Worm (Caenorhabditis elegans) whole organism, L4/young adult: Measurements from ENCODE around the gene F20D6.6.

ENCODE experiments used
- W03F9.2 ChIP-seq: fragments of 150-350 bp; optimal IDR thresholded peaks from 2 replicates; lab custom pipeline; 2014; ENCODE audit warnings: missing biosample characterization, missing genetic modification characterization
- dao-5 ChIP-seq: sonication (generic microtip); optimal IDR thresholded peaks from 2 replicates; lab custom pipeline; 2016; ENCODE audit warnings: missing genotype, missing genetic modification characterization, moderate library complexity, missing compliant biosample characterization
- him-1 ChIP-seq: sonication (generic microtip); optimal IDR thresholded peaks from 2 replicates; lab custom pipeline; 2016; ENCODE audit warnings: missing genotype, missing genetic modification reagents, missing genetic modification characterization, missing compliant biosample characterization

The F20D6.6 gene

DNA sequence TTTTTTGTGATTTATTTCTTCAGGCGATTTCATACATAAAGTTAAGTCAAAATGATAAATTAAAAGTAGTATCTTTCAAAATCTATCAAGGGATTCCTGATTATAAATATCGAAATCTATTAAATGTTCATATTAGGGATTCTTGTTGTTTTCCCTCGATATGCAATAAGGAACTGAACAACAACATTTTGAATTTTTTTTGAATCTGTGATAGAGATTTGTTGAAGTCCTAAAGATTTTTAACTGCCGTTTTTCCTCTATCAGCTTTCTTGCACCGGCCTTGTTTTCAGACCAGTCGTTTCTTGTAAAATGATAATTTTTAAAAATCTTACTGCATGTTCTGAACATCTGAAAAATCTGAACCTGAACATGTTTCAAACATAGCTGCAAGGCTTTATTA, 4.0 kb upstream of the F20D6.6 start:
- TF ChIP-seq W03F9.2 (tag; lab: Kevin White, UChicago), result no peak
- TF ChIP-seq dao-5 (tag; lab: Kevin White, UChicago), result no peak
- TF ChIP-seq him-1 (tag; lab: Kevin White, UChicago), result no peak

DNA sequence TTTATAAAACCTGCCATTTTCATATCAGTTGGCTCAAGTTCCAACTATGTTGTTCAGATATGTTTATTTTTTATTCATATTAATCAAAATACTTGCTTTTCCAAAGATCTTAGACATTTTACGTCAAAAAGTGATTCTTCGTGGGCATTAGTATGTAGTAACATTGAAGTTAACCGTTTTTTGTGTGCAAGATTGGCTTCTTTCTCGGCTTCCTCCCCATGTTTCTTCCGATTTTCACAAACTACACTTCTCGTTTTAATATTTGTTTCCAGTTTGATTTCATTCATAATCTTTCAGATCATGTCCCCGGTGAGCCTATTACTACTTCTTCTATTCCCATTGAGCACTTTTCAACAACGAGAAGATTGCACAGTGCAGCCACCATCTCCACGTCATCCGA, 2.3 kb upstream of the F20D6.6 start, which contains the start of gene sul-2:
TSS of gene sul-2 (plus strand) at position 301 of the 400 bp plus-strand sequence.
- TF ChIP-seq W03F9.2 (tag; lab: Kevin White, UChicago) (no peak), him-1 (tag; lab: Kevin White, UChicago) (no peak), dao-5 (tag; lab: Kevin White, UChicago) (no peak)

ce11 chrV:8161699-8162098, 2.0 kb downstream of the F20D6.6 start, which contains the start of gene F20D6.5:
TSS of gene F20D6.5 (plus strand) at chrV:8161957.
- no peak for TF ChIP-seq him-1 (tag; lab: Kevin White, UChicago)

DNA sequence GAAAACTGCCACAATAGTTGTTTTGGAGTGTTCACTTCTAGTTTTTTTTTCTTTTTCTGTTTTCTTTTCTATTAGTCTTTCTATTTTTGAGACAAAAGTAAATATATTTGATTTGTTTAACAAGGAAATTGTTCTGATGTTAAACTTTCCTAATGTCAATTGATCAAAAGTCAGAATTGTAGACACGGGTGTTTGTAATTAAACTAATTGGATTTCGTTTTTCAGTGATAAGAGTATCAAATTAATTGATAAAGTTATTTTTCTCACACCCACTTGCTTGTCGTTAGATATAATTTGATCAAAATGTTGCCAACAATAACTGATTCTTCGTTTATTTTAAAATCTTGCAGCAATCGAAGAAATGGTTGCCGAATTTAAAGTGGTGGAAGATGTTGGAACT, 3.5 kb downstream of the F20D6.6 start:
- TF ChIP-seq dao-5 (tag; lab: Kevin White, UChicago) (no peak), him-1 (tag; lab: Kevin White, UChicago) (no peak), W03F9.2 (tag; lab: Kevin White, UChicago) (no peak)

- TF ChIP-seq W03F9.2 (tag; lab: Kevin White, UChicago) (no peak), dao-5 (tag; lab: Kevin White, UChicago) (no peak), him-1 (tag; lab: Kevin White, UChicago) (no peak)
Measured at ce11 chrV:8168219-8168962, 8.7 kb downstream of the F20D6.6 start, which contains the start of gene F20D6.8. TSS of gene F20D6.8 (minus strand) at chrV:8168269.

ce11 chrV:8169150-8169549, 9.4 kb downstream of the F20D6.6 start:
- no peak for TF ChIP-seq dao-5 (tag; lab: Kevin White, UChicago)

DNA sequence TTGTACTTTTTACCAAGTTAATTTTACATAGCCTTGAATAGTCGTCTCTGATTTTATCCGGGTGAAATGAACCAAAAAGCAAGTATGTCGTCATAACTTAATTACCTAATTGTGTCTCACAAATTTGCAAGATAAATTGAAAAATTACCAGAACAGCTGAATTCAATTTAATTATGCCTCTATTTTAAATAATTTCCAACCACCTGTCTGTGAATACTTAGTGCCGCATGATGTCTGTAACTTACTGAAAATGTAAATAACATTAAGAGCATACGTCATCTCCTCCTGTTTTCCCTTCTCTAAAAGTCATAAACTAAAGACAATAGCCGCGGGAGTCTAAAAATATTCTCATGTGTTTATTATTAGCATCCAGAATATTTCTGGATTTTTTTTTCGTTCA, 10.6 kb downstream of the F20D6.6 start:
- TF ChIP-seq dao-5 (tag; lab: Kevin White, UChicago), result no peak
- no peak for TF ChIP-seq W03F9.2 (tag; lab: Kevin White, UChicago)
- no peak for TF ChIP-seq him-1 (tag; lab: Kevin White, UChicago)

ce11 chrV:8171688-8172087, 12.0 kb downstream of the F20D6.6 start:
- TF ChIP-seq him-1 (tag; lab: Kevin White, UChicago) (no peak), W03F9.2 (tag; lab: Kevin White, UChicago) (no peak), dao-5 (tag; lab: Kevin White, UChicago) (no peak)

DNA sequence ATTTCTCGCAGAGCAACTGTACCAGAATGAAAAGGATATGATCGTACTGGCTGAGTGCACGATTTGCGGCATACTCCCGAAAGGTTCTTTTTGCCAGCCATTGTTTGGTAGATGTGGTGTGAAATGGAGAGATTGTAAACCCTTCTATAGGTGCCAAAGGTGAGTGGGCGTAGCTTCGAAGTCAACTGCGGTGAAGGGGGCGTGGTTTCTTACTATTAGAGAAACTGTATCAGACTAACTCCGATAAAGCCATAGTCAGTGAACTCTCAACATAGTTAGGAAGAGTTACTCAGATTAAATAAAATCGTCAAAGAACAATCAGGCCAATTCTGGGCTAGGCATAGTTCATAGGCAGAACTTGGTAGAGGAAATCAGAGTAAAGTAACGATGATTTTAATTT, 17.6 kb downstream of the F20D6.6 start, which contains the start of gene F20D6.9:
TSS of gene F20D6.9 (minus strand) at position 101 of the 400 bp plus-strand sequence.
- TF ChIP-seq him-1 (tag; lab: Kevin White, UChicago), result no peak
- TF ChIP-seq dao-5 (tag; lab: Kevin White, UChicago), result no peak
- no peak for TF ChIP-seq W03F9.2 (tag; lab: Kevin White, UChicago)

DNA sequence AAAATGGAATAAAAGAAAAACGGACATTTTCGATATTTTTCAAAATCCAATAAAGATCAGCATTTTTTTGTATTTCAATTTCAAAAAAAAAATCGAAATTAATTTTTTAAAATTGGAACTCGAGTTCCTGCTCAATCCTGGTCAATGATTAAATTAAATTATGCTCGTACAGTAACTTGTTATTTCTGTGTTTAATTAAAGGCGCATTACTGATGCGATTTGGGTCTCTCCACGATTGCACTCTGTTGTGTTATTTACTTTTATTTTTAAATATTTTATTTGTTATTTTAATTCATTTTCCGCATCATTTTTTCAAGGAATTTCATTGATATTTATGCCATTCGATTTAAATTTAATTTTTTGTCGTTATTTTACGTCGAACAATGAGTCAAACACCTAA, 18.6 kb downstream of the F20D6.6 start:
- TF ChIP-seq W03F9.2 (tag; lab: Kevin White, UChicago) (no peak), him-1 (tag; lab: Kevin White, UChicago) (no peak), dao-5 (tag; lab: Kevin White, UChicago) (no peak)

DNA sequence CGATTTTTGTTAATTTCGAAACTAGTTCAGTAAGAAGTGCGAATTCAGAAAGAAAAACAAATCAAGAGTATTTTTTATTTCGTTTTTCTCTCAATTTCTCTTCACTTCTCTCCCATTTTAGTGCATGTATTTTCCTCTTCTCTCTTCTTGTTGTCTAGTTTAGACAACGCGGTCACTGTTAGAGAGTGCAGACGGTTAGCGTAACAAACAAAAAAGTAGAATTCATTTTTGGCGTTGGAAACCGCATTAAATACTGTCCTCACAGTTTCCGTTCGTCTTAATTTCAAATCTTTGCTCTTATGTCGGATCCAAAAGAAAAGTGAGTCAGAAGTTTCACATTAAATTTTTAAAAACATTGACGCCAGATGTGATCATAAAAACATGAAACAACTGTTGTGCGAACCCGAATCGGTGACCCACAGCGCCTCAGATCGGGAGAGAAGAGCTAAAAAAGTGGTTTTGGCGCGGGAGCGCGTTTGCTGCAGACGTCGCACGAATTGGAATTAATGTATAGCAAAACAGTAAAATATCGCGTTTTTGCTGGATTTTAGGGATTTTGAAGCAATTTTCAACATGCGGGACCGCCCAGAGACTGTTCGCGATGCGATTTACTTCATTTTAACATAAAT, 19.3 kb downstream of the F20D6.6 start, which contains the start of gene srp-7:
TSS of gene srp-7 (plus strand) at position 213 of the 629 bp plus-strand sequence.
- TF ChIP-seq him-1 (tag; lab: Kevin White, UChicago) (no peak), dao-5 (tag; lab: Kevin White, UChicago) (no peak), W03F9.2 (tag; lab: Kevin White, UChicago) (no peak)

DNA sequence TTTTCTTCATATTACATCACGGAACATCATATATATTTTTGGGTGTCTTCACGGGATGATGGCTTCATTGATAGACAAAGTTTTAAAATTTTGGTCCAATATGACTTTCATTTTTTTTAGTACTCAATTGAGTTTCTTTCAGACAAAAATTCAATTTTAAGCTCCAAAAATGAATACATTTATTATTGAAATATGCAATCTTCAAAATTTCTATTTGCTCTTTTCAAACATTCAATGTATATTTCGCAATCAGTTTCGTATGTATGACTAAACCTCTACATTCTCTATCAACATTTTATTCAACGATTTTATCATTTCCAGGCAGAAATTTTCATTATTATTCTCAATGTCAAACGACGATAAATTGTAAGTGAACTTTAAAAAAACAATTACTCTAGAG, 23.7 kb downstream of the F20D6.6 start, which contains the start of gene srp-8:
TSS of gene srp-8 (plus strand) at position 301 of the 400 bp plus-strand sequence.
- TF ChIP-seq dao-5 (tag; lab: Kevin White, UChicago), result no peak

DNA sequence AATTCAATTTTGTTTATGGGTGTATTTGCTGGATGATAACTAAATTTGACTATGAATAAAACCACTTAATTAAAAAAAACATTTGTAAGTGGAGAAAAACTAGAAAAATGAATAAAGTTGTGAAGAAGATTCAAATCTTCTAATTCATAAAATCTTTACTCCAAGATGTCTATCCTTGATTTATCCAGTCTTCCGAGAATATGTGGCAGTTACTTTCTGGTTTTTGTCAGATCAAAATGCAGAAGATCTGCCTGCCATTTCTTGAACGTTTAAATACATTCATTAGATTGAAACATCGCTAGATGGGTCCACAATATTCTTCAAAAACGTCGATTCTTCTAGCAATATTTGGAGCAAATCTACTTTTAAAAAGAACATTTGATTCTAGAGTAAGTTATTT, 26.0 kb downstream of the F20D6.6 start, which contains the start of gene F20D6.2:
TSS of gene F20D6.2 (plus strand) at position 301 of the 400 bp plus-strand sequence.
- TF ChIP-seq him-1 (tag; lab: Kevin White, UChicago) (no peak), dao-5 (tag; lab: Kevin White, UChicago) (no peak), W03F9.2 (tag; lab: Kevin White, UChicago) (no peak)

DNA sequence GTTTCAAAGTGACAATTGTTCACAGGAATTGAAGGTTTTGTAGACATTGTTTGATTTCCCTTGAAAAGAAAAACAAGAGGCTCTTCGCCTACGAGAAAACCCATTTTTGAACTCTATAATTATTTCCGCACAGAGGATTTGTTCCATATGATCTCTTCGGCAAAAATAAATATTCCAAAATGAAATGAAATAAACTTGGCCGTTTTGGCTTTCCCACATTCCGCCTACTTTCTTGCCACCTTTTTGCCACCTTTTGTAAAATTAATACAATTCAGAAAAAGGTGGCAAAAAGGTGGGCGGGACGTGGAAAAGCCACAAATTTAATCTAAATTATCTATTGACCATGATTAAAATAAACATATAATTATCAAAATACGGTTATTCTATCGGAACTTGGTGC, 28.7 kb downstream of the F20D6.6 start, which contains the start of gene F20D6.15:
TSS of gene F20D6.15 (minus strand) at position 47 of the 400 bp plus-strand sequence.
- no peak for TF ChIP-seq him-1 (tag; lab: Kevin White, UChicago)
- no peak for TF ChIP-seq W03F9.2 (tag; lab: Kevin White, UChicago)
- no peak for TF ChIP-seq dao-5 (tag; lab: Kevin White, UChicago)
